Worm (Caenorhabditis elegans) whole organism, late embryonic: ENCODE measurements around the gene srbc-29.

Source experiments
- sdc-2 ChIP-seq: sonication (generic microtip); optimal IDR thresholded peaks from 2 replicates; lab custom pipeline; 2016; ENCODE audit warnings: missing genotype, missing genetic modification characterization, missing compliant biosample characterization
- sox-2 ChIP-seq: fragments of 200-800 bp; sonication (Bioruptor generic); IDR thresholded peaks from 2 replicates; pipeline ENCODE4 v1.3.6; 2022; ENCODE audit warnings: missing genetic modification reagents, missing genetic modification characterization, missing compliant biosample characterization

DNA sequence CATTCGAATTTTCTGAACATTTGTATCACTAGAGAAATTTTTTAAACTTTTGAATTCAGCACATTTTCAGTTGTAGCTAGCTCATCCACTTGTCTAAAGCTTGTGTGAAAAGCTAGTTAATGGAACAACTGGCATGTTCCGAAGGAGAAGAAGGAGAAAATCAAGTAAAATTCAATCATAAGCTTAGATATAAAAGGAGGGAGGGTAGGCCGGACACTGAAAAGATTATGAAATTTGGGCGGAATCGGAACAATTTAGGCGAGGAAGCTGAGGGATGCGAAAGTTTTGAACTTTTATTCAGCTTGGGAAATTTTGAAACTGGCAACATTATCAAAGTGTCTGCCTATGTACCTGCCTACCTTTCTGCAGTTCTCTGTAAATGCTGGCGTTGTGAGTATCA, 18.2 kb downstream of the srbc-29 start:
- TF ChIP-seq sdc-2 (no peak), sox-2 (GFP tag; lab: Robert Waterston, UW) (no peak)
